Worm (Caenorhabditis elegans) whole organism, mixed stage, embryonic: Measurements from ENCODE around the gene zyg-11.

Experiments
- bed-3 ChIP-seq: fragments of 200-800 bp; sonication (Bioruptor generic); optimal IDR thresholded peaks from 3 replicates; lab custom pipeline; 2018; ENCODE audit warnings: mild to moderate bottlenecking, missing genetic modification characterization, moderate library complexity, missing compliant biosample characterization
- blmp-1 ChIP-seq: fragments of 150-350 bp; optimal IDR thresholded peaks from 2 replicates; lab custom pipeline; 2014; ENCODE audit warnings: missing biosample characterization, missing genetic modification characterization
- ceh-83 ChIP-seq: fragments of 200-800 bp; sonication (Bioruptor generic); optimal IDR thresholded peaks from 2 replicates; lab custom pipeline; 2018; ENCODE audit warnings: mild to moderate bottlenecking, missing genetic modification characterization, missing compliant biosample characterization
- mab-5 ChIP-seq: fragments of 150-350 bp; optimal IDR thresholded peaks from 2 replicates; lab custom pipeline; 2014; ENCODE audit warnings: missing biosample characterization, missing genetic modification characterization
- mep-1 ChIP-seq: fragments of 150-350 bp; optimal IDR thresholded peaks from 2 replicates; lab custom pipeline; 2017; ENCODE audit warnings: missing biosample characterization, missing genetic modification reagents, missing genetic modification characterization, inconsistent platforms
- tbx-8 ChIP-seq: fragments of 200-800 bp; sonication (Bioruptor generic); optimal IDR thresholded peaks from 2 replicates; lab custom pipeline; 2018; ENCODE audit warnings: mild to moderate bottlenecking, missing genetic modification characterization, moderate library complexity, missing compliant biosample characterization
- unc-39 ChIP-seq: fragments of 150-350 bp; optimal IDR thresholded peaks from 2 replicates; lab custom pipeline; 2014; ENCODE audit warnings: missing biosample characterization, missing genetic modification characterization
- ztf-11 ChIP-seq: fragments of 150-350 bp; optimal IDR thresholded peaks from 2 replicates; lab custom pipeline; 2014; ENCODE audit warnings: missing biosample characterization, missing genetic modification characterization

ce11 chrII:8028730-8029129, 11.2 kb downstream of the zyg-11 start:
- TF ChIP-seq blmp-1, result no peak
- TF ChIP-seq ztf-11 (tag; lab: Kevin White, UChicago), result no peak
- TF ChIP-seq unc-39 (tag; lab: Kevin White, UChicago), result no peak
- no peak for TF ChIP-seq ceh-83 (GFP tag; lab: Kevin White, UChicago)
- no peak for TF ChIP-seq mab-5 (tag; lab: Kevin White, UChicago)
- TF ChIP-seq tbx-8 (GFP tag; lab: Kevin White, UChicago), result no peak
- TF ChIP-seq bed-3, result no peak
- TF ChIP-seq mep-1, result no peak
